Worm (Caenorhabditis elegans) whole organism, L4 larva: Measurements from ENCODE around the gene F21C10.18.

ENCODE experiments used
- Y48G9A.11 ChIP-seq: fragments of 200-800 bp; sonication (Bioruptor generic); IDR thresholded peaks from 2 replicates; pipeline ENCODE4 v1.3.6; 2022; ENCODE audit warnings: missing genetic modification reagents, missing genetic modification characterization, missing compliant biosample characterization
- aly-2 ChIP-seq: sonication (generic microtip); optimal IDR thresholded peaks from 2 replicates; lab custom pipeline; 2018; ENCODE audit warnings: missing biosample characterization, missing genetic modification characterization
- ceh-62 ChIP-seq: sonication (generic microtip); optimal IDR thresholded peaks from 2 replicates; lab custom pipeline; 2017; ENCODE audit warnings: missing biosample characterization, missing genetic modification characterization
- daf-8 ChIP-seq: fragments of 200-800 bp; sonication (Bioruptor generic); IDR thresholded peaks from 2 replicates; pipeline ENCODE4 v1.3.6; 2022; ENCODE audit warnings: missing genetic modification characterization, missing compliant biosample characterization
- dpl-1 ChIP-seq: fragments of 150-350 bp; optimal IDR thresholded peaks from 2 replicates; lab custom pipeline; 2014; ENCODE audit warnings: missing biosample characterization, missing genetic modification reagents, missing genetic modification characterization
- fkh-10 ChIP-seq: fragments of 150-350 bp; optimal IDR thresholded peaks from 2 replicates; lab custom pipeline; 2014; ENCODE audit warnings: missing biosample characterization, missing genetic modification reagents, missing genetic modification characterization
- lir-3 ChIP-seq: sonication (generic microtip); optimal IDR thresholded peaks from 2 replicates; lab custom pipeline; 2016; ENCODE audit warnings: mild to moderate bottlenecking, missing genetic modification characterization, missing compliant biosample characterization
- lsy-2 ChIP-seq, 2 experiments: fragments of 150-350 bp in 1 of 2; sonication (generic microtip) in 1 of 2; optimal IDR thresholded peaks; 2 replicates each; lab custom pipeline; 2014 to 2017; ENCODE audit warnings: missing biosample characterization in 2 of 2, missing genetic modification characterization in 2 of 2
- mdl-1 ChIP-seq, 2 experiments: fragments of 150-350 bp in 1 of 2; sonication (generic microtip) in 1 of 2; optimal IDR thresholded peaks; 2 replicates each; lab custom pipeline; 2014 to 2017; ENCODE audit warnings: missing biosample characterization in 2 of 2, missing genetic modification characterization in 2 of 2
- nhr-102 ChIP-seq: sonication (generic microtip); optimal IDR thresholded peaks from 2 replicates; lab custom pipeline; 2016; ENCODE audit warnings: mild to moderate bottlenecking, missing genetic modification characterization, moderate library complexity, missing compliant biosample characterization
- pqm-1 ChIP-seq: sonication (generic microtip); optimal IDR thresholded peaks from 2 replicates; lab custom pipeline; 2017; ENCODE audit warnings: missing biosample characterization, missing genetic modification characterization
- saeg-2 ChIP-seq: fragments of 200-800 bp; sonication (Bioruptor generic); IDR thresholded peaks from 2 replicates; pipeline ENCODE4 v1.3.6; 2022; ENCODE audit warnings: missing genetic modification reagents, missing genetic modification characterization, missing compliant biosample characterization
- tag-97 ChIP-seq: fragments of 200-800 bp; sonication (Bioruptor generic); IDR thresholded peaks from 2 replicates; pipeline ENCODE4 v1.3.6; 2022; ENCODE audit warnings: missing genetic modification characterization, missing compliant biosample characterization
- unc-130 ChIP-seq: sonication (generic microtip); optimal IDR thresholded peaks from 2 replicates; lab custom pipeline; 2016; ENCODE audit warnings: missing genetic modification reagents, missing genetic modification characterization, missing compliant biosample characterization

- TF ChIP-seq ceh-62 (tag; lab: Kevin White, UChicago) (no peak), lsy-2 (tag; optimal IDR thresholded peaks at IDR 0.05; lab: Kevin White, UChicago) (no peak), tag-97 (no peak), mdl-1 (tag; optimal IDR thresholded peaks at IDR 0.05; lab: Kevin White, UChicago) (no peak), nhr-102 (tag; lab: Kevin White, UChicago) (no peak), pqm-1 (tag; lab: Kevin White, UChicago) (no peak), fkh-10 (GFP tag; lab: Kevin White, UChicago) (no peak), Y48G9A.11 (no peak), lir-3 (tag; lab: Kevin White, UChicago) (no peak), unc-130 (GFP tag; lab: Kevin White, UChicago) (no peak), daf-8 (no peak), aly-2 (tag; lab: Kevin White, UChicago) (no peak), dpl-1 (GFP tag; lab: Kevin White, UChicago) (no peak), saeg-2 (GFP tag; lab: Robert Waterston, UW) (no peak)
Observed at ce11 chrV:9130766-9131165, 22.4 kb downstream of the F21C10.18 start, which contains the start of gene F21C10.19.
